Comparison of ENCODE assay signal across 5 worm cellular contexts in genomic region chrX:8676088-8676779, ce11.
TF ChIP-seq lines count a peak whose summit lies in the region.

No protein-coding gene starts in this region.

TF ChIP-seq in whole organism, L1 larva, 84 proteins besides CTCF, POLR2A, EP300 and RAD21 (continues in another document):
- TF ChIP-seq nhr-71 (tag; optimal IDR thresholded peaks at IDR 0.05; lab: Kevin White, UChicago) = peak; percentile 74
- TF ChIP-seq nhr-19 (GFP tag; conservative IDR thresholded peaks at IDR 0.05; lab: Robert Waterston, UW) = 0 out of 2 replicates have a peak, but pooled peaks have one; percentile 13
- no peak for TF ChIP-seq lir-3 (tag; optimal IDR thresholded peaks at IDR 0.05; lab: Kevin White, UChicago; ENCODE audit: poor library complexity)
- peak; percentile 50 for TF ChIP-seq elt-2 (tag; optimal IDR thresholded peaks at IDR 0.05; lab: Kevin White, UChicago)
- TF ChIP-seq lin-35 (GFP tag; optimal IDR thresholded peaks at IDR 0.05; lab: Kevin White, UChicago) = peak in 1 of 2 experiments; percentile 73
- TF ChIP-seq unc-130 (tag; optimal IDR thresholded peaks at IDR 0.05; lab: Kevin White, UChicago) = peak; percentile 47
- TF ChIP-seq lin-14 (GFP tag; optimal IDR thresholded peaks at IDR 0.05; lab: Kevin White, UChicago) = peak; percentile 75
- TF ChIP-seq skn-1 (tag; optimal IDR thresholded peaks at IDR 0.05; lab: Kevin White, UChicago) = peak; percentile 4
- peak; percentile 13 for TF ChIP-seq C16A3.4 (tag; optimal IDR thresholded peaks at IDR 0.05; lab: Kevin White, UChicago)
- TF ChIP-seq snu-23 (GFP tag; optimal IDR thresholded peaks at IDR 0.05; lab: Kevin White, UChicago) = peak; percentile 64
- TF ChIP-seq nhr-20 (tag; optimal IDR thresholded peaks at IDR 0.05; lab: Kevin White, UChicago) = peak; percentile 89
- TF ChIP-seq pag-3 (tag; optimal IDR thresholded peaks at IDR 0.05; lab: Kevin White, UChicago; ENCODE audit: borderline replicate concordance, insufficient read depth) = no peak
- peak; percentile 41 for TF ChIP-seq nhr-90 (tag; optimal IDR thresholded peaks at IDR 0.05; lab: Kevin White, UChicago; ENCODE audit: poor library complexity)
- TF ChIP-seq rnt-1 (tag; optimal IDR thresholded peaks at IDR 0.05; lab: Kevin White, UChicago) = no peak
- peak in 4 of 6 experiments; percentile 69 to 79 (median 70) for TF ChIP-seq elt-3 (tag; optimal IDR thresholded peaks at IDR 0.05; lab: Kevin White, UChicago)
- TF ChIP-seq mdl-1 (tag; optimal IDR thresholded peaks at IDR 0.05; lab: Kevin White, UChicago) = peak in 1 of 2 experiments; percentile 51
- TF ChIP-seq nhr-85 (tag; lab: Kevin White, UChicago) = peak; percentile 92

TF ChIP-seq in whole organism, L2 larva, 48 proteins besides CTCF, POLR2A, EP300 and RAD21 (continues in another document):
- no peak for TF ChIP-seq alr-1 (tag; optimal IDR thresholded peaks at IDR 0.05; lab: Kevin White, UChicago)
- no peak for TF ChIP-seq skn-1 (tag; optimal IDR thresholded peaks at IDR 0.05; lab: Kevin White, UChicago)
- TF ChIP-seq nhr-25 (tag; optimal IDR thresholded peaks at IDR 0.05; lab: Kevin White, UChicago) = peak; percentile 37
- TF ChIP-seq ama-1 (optimal IDR thresholded peaks at IDR 0.05; lab: Kevin White, UChicago) = no peak
- TF ChIP-seq nhr-12 (tag; optimal IDR thresholded peaks at IDR 0.05; lab: Kevin White, UChicago) = no peak
- no peak for TF ChIP-seq F13H6.1 (tag; optimal IDR thresholded peaks at IDR 0.05; lab: Kevin White, UChicago)
- no peak for TF ChIP-seq nhr-237 (tag; optimal IDR thresholded peaks at IDR 0.05; lab: Kevin White, UChicago)
- TF ChIP-seq crh-2 (tag; optimal IDR thresholded peaks at IDR 0.05; lab: Kevin White, UChicago) = peak; percentile 58
- TF ChIP-seq fos-1 (tag; optimal IDR thresholded peaks at IDR 0.05; lab: Kevin White, UChicago) = peak; percentile 83
- TF ChIP-seq unc-62 (GFP tag; optimal IDR thresholded peaks at IDR 0.05; lab: Kevin White, UChicago) = no peak
- no peak for TF ChIP-seq mab-5 (tag; optimal IDR thresholded peaks at IDR 0.05; lab: Kevin White, UChicago)
- TF ChIP-seq nhr-6 (tag; optimal IDR thresholded peaks at IDR 0.05; lab: Kevin White, UChicago) = peak; percentile 6
- TF ChIP-seq nhr-11 (tag; optimal IDR thresholded peaks at IDR 0.05; lab: Kevin White, UChicago) = no peak
- TF ChIP-seq lsy-2 (tag; optimal IDR thresholded peaks at IDR 0.05; lab: Kevin White, UChicago) = no peak
- TF ChIP-seq lin-11 (tag; optimal IDR thresholded peaks at IDR 0.05; lab: Kevin White, UChicago) = no peak
- TF ChIP-seq nhr-129 (tag; optimal IDR thresholded peaks at IDR 0.05; lab: Kevin White, UChicago) = peak; percentile 53
- no peak for TF ChIP-seq elt-1 (tag; optimal IDR thresholded peaks at IDR 0.05; lab: Kevin White, UChicago)
- no peak for TF ChIP-seq aly-2 (tag; optimal IDR thresholded peaks at IDR 0.05; lab: Kevin White, UChicago)
- no peak for TF ChIP-seq gmeb-1 (tag; optimal IDR thresholded peaks at IDR 0.05; lab: Kevin White, UChicago)

TF ChIP-seq in whole organism, L3 larva, 47 proteins besides CTCF, POLR2A, EP300 and RAD21 (continues in another document):
- TF ChIP-seq nhr-67 (tag; optimal IDR thresholded peaks at IDR 0.05; lab: Kevin White, UChicago) = no peak
- TF ChIP-seq elt-3 (tag; optimal IDR thresholded peaks at IDR 0.05; lab: Kevin White, UChicago) = peak in 1 of 3 experiments; percentile 58
- TF ChIP-seq ceh-16 (tag; optimal IDR thresholded peaks at IDR 0.05; lab: Kevin White, UChicago) = no peak
- TF ChIP-seq jun-1 (tag; optimal IDR thresholded peaks at IDR 0.05; lab: Kevin White, UChicago) = peak; percentile 38
- TF ChIP-seq fos-1 (tag; optimal IDR thresholded peaks at IDR 0.05; lab: Kevin White, UChicago) = no peak
- no peak for TF ChIP-seq R02D3.7 (tag; optimal IDR thresholded peaks at IDR 0.05; lab: Kevin White, UChicago)
- no peak for TF ChIP-seq unc-62 (GFP tag; optimal IDR thresholded peaks at IDR 0.05; lab: Kevin White, UChicago)
- TF ChIP-seq ZK546.5 (tag; optimal IDR thresholded peaks at IDR 0.05; lab: Kevin White, UChicago) = no peak
- TF ChIP-seq nhr-43 (tag; optimal IDR thresholded peaks at IDR 0.05; lab: Kevin White, UChicago; ENCODE audit: poor library complexity, severe bottlenecking) = no peak
- no peak for TF ChIP-seq egl-27 (tag; optimal IDR thresholded peaks at IDR 0.05; lab: Kevin White, UChicago)
- no peak for TF ChIP-seq egl-5 (tag; optimal IDR thresholded peaks at IDR 0.05; lab: Kevin White, UChicago)
- no peak for TF ChIP-seq nhr-11 (tag; optimal IDR thresholded peaks at IDR 0.05; lab: Kevin White, UChicago)
- no peak for TF ChIP-seq zag-1 (tag; optimal IDR thresholded peaks at IDR 0.05; lab: Kevin White, UChicago)
- TF ChIP-seq ceh-28 (tag; optimal IDR thresholded peaks at IDR 0.05; lab: Kevin White, UChicago) = no peak
- no peak for TF ChIP-seq daf-12 (tag; optimal IDR thresholded peaks at IDR 0.05; lab: Kevin White, UChicago)
- TF ChIP-seq nhr-77 (tag; optimal IDR thresholded peaks at IDR 0.05; lab: Kevin White, UChicago) = no peak
- no peak for TF ChIP-seq nhr-76 (tag; optimal IDR thresholded peaks at IDR 0.05; lab: Kevin White, UChicago)
- peak; percentile 84 for TF ChIP-seq elt-2 (tag; optimal IDR thresholded peaks at IDR 0.05; lab: Kevin White, UChicago)
- no peak for TF ChIP-seq nfya-1 (tag; optimal IDR thresholded peaks at IDR 0.05; lab: Kevin White, UChicago; ENCODE audit: insufficient read depth)
- TF ChIP-seq unc-39 (tag; optimal IDR thresholded peaks at IDR 0.05; lab: Kevin White, UChicago) = no peak
- TF ChIP-seq nhr-25 (tag; optimal IDR thresholded peaks at IDR 0.05; lab: Kevin White, UChicago) = peak; percentile 21

TF ChIP-seq in whole organism, L4 larva, 104 proteins besides CTCF, POLR2A, EP300 and RAD21 (continues in another document):
- no peak for TF ChIP-seq daf-8 (GFP tag; IDR thresholded peaks at IDR 0.05; lab: Robert Waterston, UW)
- peak; percentile 34 for TF ChIP-seq gei-8 (GFP tag; optimal IDR thresholded peaks at IDR 0.05; lab: Kevin White, UChicago)
- TF ChIP-seq madf-9 (GFP tag; conservative IDR thresholded peaks at IDR 0.05; lab: Robert Waterston, UW) = no peak
- TF ChIP-seq lir-3 (tag; optimal IDR thresholded peaks at IDR 0.05; lab: Kevin White, UChicago) = no peak
- no peak for TF ChIP-seq lin-13 (GFP tag; optimal IDR thresholded peaks at IDR 0.05; lab: Kevin White, UChicago)
- TF ChIP-seq aha-1 (tag; lab: Kevin White, UChicago) = peak; percentile 90
- peak; percentile 63 for TF ChIP-seq pqm-1 (tag; optimal IDR thresholded peaks at IDR 0.05; lab: Kevin White, UChicago)
- TF ChIP-seq pha-4 (GFP tag; IDR thresholded peaks at IDR 0.05; lab: Robert Waterston, UW) = no peak
- TF ChIP-seq pha-4 (tag; optimal IDR thresholded peaks at IDR 0.05; lab: Kevin White, UChicago) = no peak
- TF ChIP-seq hlh-30 (tag; optimal IDR thresholded peaks at IDR 0.05; lab: Kevin White, UChicago; ENCODE audit: insufficient read depth) = peak; percentile 93
- TF ChIP-seq ceh-82 (tag; optimal IDR thresholded peaks at IDR 0.05; lab: Kevin White, UChicago) = no peak
- TF ChIP-seq nhr-48 (tag; optimal IDR thresholded peaks at IDR 0.05; lab: Kevin White, UChicago) = peak; percentile 86
- peak; percentile 25 for TF ChIP-seq nhr-25 (tag; optimal IDR thresholded peaks at IDR 0.05; lab: Kevin White, UChicago; ENCODE audit: borderline replicate concordance, insufficient read depth)
- peak; percentile 81 for TF ChIP-seq nhr-28 (tag; optimal IDR thresholded peaks at IDR 0.05; lab: Kevin White, UChicago)
- TF ChIP-seq ZK546.5 (tag; optimal IDR thresholded peaks at IDR 0.05; lab: Kevin White, UChicago) = no peak
- peak; percentile 81 for TF ChIP-seq tra-1 (GFP tag; IDR thresholded peaks at IDR 0.05; lab: Robert Waterston, UW)
- TF ChIP-seq attf-4 (tag; optimal IDR thresholded peaks at IDR 0.05; lab: Kevin White, UChicago) = no peak
- 0 out of 2 replicates have a peak, but pooled peaks have one; percentile 44 for TF ChIP-seq nhr-42 (GFP tag; IDR thresholded peaks at IDR 0.05; lab: Robert Waterston, UW)
- TF ChIP-seq zag-1 (tag; optimal IDR thresholded peaks at IDR 0.05; lab: Kevin White, UChicago) = no peak
- TF ChIP-seq mep-1 (tag; optimal IDR thresholded peaks at IDR 0.05; lab: Kevin White, UChicago) = peak; percentile 54
- TF ChIP-seq dpl-1 (GFP tag; optimal IDR thresholded peaks at IDR 0.05; lab: Kevin White, UChicago) = no peak

TF ChIP-seq in whole organism, young adult, 124 proteins besides CTCF, POLR2A, EP300 and RAD21:
- TF ChIP-seq egl-44 (GFP tag; IDR thresholded peaks at IDR 0.05; lab: Robert Waterston, UW) (0 out of 2 replicates have a peak, but pooled peaks have one; percentile 48), mcd-1 (GFP tag; IDR thresholded peaks at IDR 0.05; lab: Robert Waterston, UW) (no peak), lin-26 (GFP tag; IDR thresholded peaks at IDR 0.05; lab: Robert Waterston, UW) (peak; percentile 34; the same call in 1 of the 2 replicates), ztf-26 (tag; optimal IDR thresholded peaks at IDR 0.05; lab: Kevin White, UChicago) (peak; percentile 73), ceh-100 (GFP tag; IDR thresholded peaks at IDR 0.05; lab: Robert Waterston, UW) (no peak), atf-7 (tag; optimal IDR thresholded peaks at IDR 0.05; lab: Kevin White, UChicago) (peak; percentile 31), fkh-3 (tag; optimal IDR thresholded peaks at IDR 0.05; lab: Kevin White, UChicago) (no peak), chd-7 (tag; optimal IDR thresholded peaks at IDR 0.05; lab: Kevin White, UChicago) (peak; percentile 20), die-1 (tag; optimal IDR thresholded peaks at IDR 0.05; lab: Kevin White, UChicago) (peak; percentile 52), let-526 (GFP tag; IDR thresholded peaks at IDR 0.05; lab: Robert Waterston, UW) (0 out of 2 replicates have a peak, but pooled peaks have one; percentile 53), lin-40 (tag; optimal IDR thresholded peaks at IDR 0.05; lab: Kevin White, UChicago) (peak; percentile 64), nhr-80 (tag; optimal IDR thresholded peaks at IDR 0.05; lab: Kevin White, UChicago) (peak; percentile 88), cebp-1 (GFP tag; IDR thresholded peaks at IDR 0.05; lab: Robert Waterston, UW) (no peak), cebp-1 (tag; optimal IDR thresholded peaks at IDR 0.05; lab: Kevin White, UChicago) (peak; percentile 52), somi-1 (GFP tag; optimal IDR thresholded peaks at IDR 0.05; lab: Kevin White, UChicago) (peak; percentile 64)
